Worm (Caenorhabditis elegans) whole organism, L2 larva: ENCODE measurements around the gene pes-4.

Experiments used
- F13H6.1 ChIP-seq: sonication (generic microtip); optimal IDR thresholded peaks from 2 replicates; lab custom pipeline; 2016; ENCODE audit warnings: missing genetic modification characterization, missing compliant biosample characterization
- aly-2 ChIP-seq: fragments of 150-350 bp; optimal IDR thresholded peaks from 2 replicates; lab custom pipeline; 2014; ENCODE audit warnings: missing biosample characterization, missing genetic modification characterization
- ama-1 ChIP-seq: fragments of 150-350 bp; optimal IDR thresholded peaks from 2 replicates; lab custom pipeline; 2018; ENCODE audit warnings: inconsistent platforms
- blmp-1 ChIP-seq: sonication (generic microtip); optimal IDR thresholded peaks from 2 replicates; lab custom pipeline; 2017; ENCODE audit warnings: missing genetic modification characterization, mild to moderate bottlenecking, missing compliant biosample characterization, antibody characterized with exemption, moderate library complexity; ENCODE audit not compliant: insufficient read depth
- ceh-82 ChIP-seq: fragments of 150-350 bp; optimal IDR thresholded peaks from 2 replicates; lab custom pipeline; 2014; ENCODE audit warnings: missing biosample characterization, missing genetic modification characterization
- dmd-4 ChIP-seq: sonication (generic microtip); optimal IDR thresholded peaks from 2 replicates; lab custom pipeline; 2017; ENCODE audit warnings: missing biosample characterization, missing genetic modification characterization
- elt-3 ChIP-seq: sonication (generic microtip); optimal IDR thresholded peaks from 2 replicates; lab custom pipeline; 2017; ENCODE audit warnings: missing biosample characterization, missing genetic modification characterization
- fos-1 ChIP-seq: fragments of 150-350 bp; optimal IDR thresholded peaks from 2 replicates; lab custom pipeline; 2014; ENCODE audit warnings: missing biosample characterization, missing genetic modification characterization
- mbf-1 ChIP-seq: sonication (generic microtip); optimal IDR thresholded peaks from 2 replicates; lab custom pipeline; 2017; ENCODE audit warnings: missing biosample characterization, missing genetic modification characterization
- mdl-1 ChIP-seq, 2 experiments: fragments of 150-350 bp in 1 of 2; sonication (generic microtip) in 1 of 2; optimal IDR thresholded peaks; 2 replicates each; lab custom pipeline; 2017; ENCODE audit warnings: missing biosample characterization in 2 of 2, missing genetic modification characterization in 2 of 2
- nhr-77 ChIP-seq: fragments of 150-350 bp; optimal IDR thresholded peaks from 2 replicates; lab custom pipeline; 2014; ENCODE audit warnings: missing biosample characterization, missing genetic modification characterization
- unc-62 ChIP-seq: fragments of 150-350 bp; optimal IDR thresholded peaks from 2 replicates; lab custom pipeline; 2014; ENCODE audit warnings: missing biosample characterization, missing genetic modification reagents, missing genetic modification characterization
- ztf-11 ChIP-seq: sonication (generic microtip); optimal IDR thresholded peaks from 2 replicates; lab custom pipeline; 2017; ENCODE audit warnings: missing biosample characterization, missing genetic modification characterization

- no peak for TF ChIP-seq mdl-1 (tag; optimal IDR thresholded peaks at IDR 0.05; lab: Kevin White, UChicago)
- no peak for TF ChIP-seq dmd-4 (tag; lab: Kevin White, UChicago)
- no peak for TF ChIP-seq elt-3 (tag; lab: Kevin White, UChicago)
- TF ChIP-seq aly-2 (tag; lab: Kevin White, UChicago): no peak
- TF ChIP-seq F13H6.1: no peak
- no peak for TF ChIP-seq ama-1
- TF ChIP-seq unc-62 (GFP tag; lab: Kevin White, UChicago): no peak
- TF ChIP-seq ceh-82 (tag; lab: Kevin White, UChicago): no peak
- no peak for TF ChIP-seq blmp-1 (tag; lab: Kevin White, UChicago)
- no peak for TF ChIP-seq ztf-11 (tag; lab: Kevin White, UChicago)
- no peak for TF ChIP-seq mbf-1 (tag; lab: Kevin White, UChicago)
- TF ChIP-seq fos-1 (tag; lab: Kevin White, UChicago): no peak
- no peak for TF ChIP-seq nhr-77 (tag; lab: Kevin White, UChicago)
These were observed 13.1 kb upstream of the pes-4 start, which contains the start of gene fbxa-63 for ce11 chrIII:1243199-1243598.
